Fruit fly (Drosophila melanogaster) whole organism, embryonic: ENCODE results near the gene CG13001.

Experiments
- Blimp-1 ChIP-seq: fragments of 200-800 bp; sonication (Bioruptor generic); optimal IDR thresholded peaks from 3 replicates; lab custom pipeline; 2018; ENCODE audit warnings: missing biosample characterization, missing genetic modification characterization, mild to moderate bottlenecking, moderate library complexity, missing genetic modification reagents
- CG10959 ChIP-seq: fragments of 200-800 bp; sonication (Bioruptor generic); IDR thresholded peaks from 2 replicates; pipeline ENCODE4 v1.3.6; 2022; ENCODE audit warnings: missing biosample characterization, missing genetic modification characterization
- CG11398 ChIP-seq: fragments of 200-800 bp; sonication (Bioruptor generic); optimal IDR thresholded peaks from 2 replicates; lab custom pipeline; 2016; ENCODE audit warnings: missing biosample characterization, missing genetic modification characterization
- CG11456 ChIP-seq: fragments of 200-800 bp; sonication (Bioruptor generic); IDR thresholded peaks from 3 replicates; pipeline ENCODE4 v1.3.6; 2022; ENCODE audit warnings: missing biosample characterization, missing genetic modification characterization
- CG13894 ChIP-seq: fragments of 200-800 bp; sonication (Bioruptor generic); optimal IDR thresholded peaks from 3 replicates; lab custom pipeline; 2018; ENCODE audit warnings: missing biosample characterization, mild to moderate bottlenecking, missing genetic modification characterization, moderate library complexity
- CG14014 ChIP-seq: fragments of 200-800 bp; sonication (Bioruptor generic); IDR thresholded peaks from 2 replicates; pipeline ENCODE4 v1.3.6; 2022; ENCODE audit warnings: missing biosample characterization, missing genetic modification characterization
- CG14860 ChIP-seq: fragments of 200-800 bp; sonication (Bioruptor generic); IDR thresholded peaks from 3 replicates; pipeline ENCODE4 v1.3.6; 2022; ENCODE audit warnings: missing biosample characterization, missing genetic modification characterization; ENCODE audit not compliant: partially characterized antibody
- CG15269 ChIP-seq: fragments of 200-800 bp; sonication (Bioruptor generic); optimal IDR thresholded peaks from 2 replicates; lab custom pipeline; 2018; ENCODE audit warnings: missing biosample characterization, mild to moderate bottlenecking, missing genetic modification characterization, moderate library complexity
- CG16779 ChIP-seq: fragments of 200-800 bp; sonication (Bioruptor generic); IDR thresholded peaks from 2 replicates; pipeline ENCODE4 v1.3.6; 2022; ENCODE audit warnings: missing biosample characterization, missing genetic modification characterization
- CG1832 ChIP-seq: fragments of 200-800 bp; sonication (Bioruptor generic); optimal IDR thresholded peaks from 2 replicates; lab custom pipeline; 2017; ENCODE audit warnings: missing biosample characterization, mild to moderate bottlenecking, missing genetic modification characterization, inconsistent platforms
- CG2202 ChIP-seq: fragments of 200-800 bp; sonication (Bioruptor generic); optimal IDR thresholded peaks from 2 replicates; lab custom pipeline; 2018; ENCODE audit warnings: missing biosample characterization, mild to moderate bottlenecking, missing genetic modification characterization
- CG30403 ChIP-seq: fragments of 200-800 bp; sonication (Bioruptor generic); optimal IDR thresholded peaks from 3 replicates; lab custom pipeline; 2016; ENCODE audit warnings: missing biosample characterization, missing genetic modification characterization
- CG3995 ChIP-seq: fragments of 200-800 bp; sonication (Bioruptor generic); optimal IDR thresholded peaks from 3 replicates; lab custom pipeline; 2016; ENCODE audit warnings: missing biosample characterization, missing genetic modification characterization
- CG6689 ChIP-seq: fragments of 200-800 bp; sonication (Bioruptor generic); IDR thresholded peaks from 2 replicates; pipeline ENCODE4 v1.3.6; 2022; ENCODE audit warnings: missing biosample characterization, missing genetic modification characterization
- CG8359 ChIP-seq: fragments of 200-800 bp; sonication (Bioruptor generic); optimal IDR thresholded peaks from 2 replicates; lab custom pipeline; 2017; ENCODE audit warnings: missing biosample characterization, mild to moderate bottlenecking, missing genetic modification characterization, borderline replicate concordance
- CG8944 ChIP-seq: fragments of 200-800 bp; sonication (Bioruptor generic); optimal IDR thresholded peaks from 3 replicates; lab custom pipeline; 2016; ENCODE audit warnings: missing biosample characterization, missing genetic modification characterization
- CG9876 ChIP-seq: fragments of 200-800 bp; sonication (Bioruptor generic); optimal IDR thresholded peaks from 2 replicates; lab custom pipeline; 2016; ENCODE audit warnings: missing biosample characterization, missing genetic modification characterization
- CG9932 ChIP-seq: fragments of 200-800 bp; sonication (Bioruptor generic); IDR thresholded peaks from 2 replicates; pipeline ENCODE4 v1.3.6; 2022; ENCODE audit warnings: missing biosample characterization, missing genetic modification characterization
- Camta ChIP-seq: fragments of 200-800 bp; sonication (Bioruptor generic); optimal IDR thresholded peaks from 2 replicates; lab custom pipeline; 2016; ENCODE audit warnings: missing biosample characterization, missing genetic modification characterization
- CoRest ChIP-seq: fragments of 200-800 bp; sonication (Bioruptor generic); optimal IDR thresholded peaks from 3 replicates; lab custom pipeline; 2018; ENCODE audit warnings: missing biosample characterization, mild to moderate bottlenecking, missing genetic modification characterization, moderate library complexity
- D ChIP-seq, 2 experiments: fragments of 200-800 bp in 1 of 2; fragments of >200 bp in 1 of 2; sonication (Bioruptor generic) in 1 of 2; optimal IDR thresholded peaks; 2 replicates in 1 of 2; 3 replicates in 1 of 2; lab custom pipeline; 2017; ENCODE audit warnings: mild to moderate bottlenecking in 1 of 2, missing biosample characterization in 1 of 2, missing genetic modification characterization in 1 of 2, missing genetic modification reagents in 1 of 2
- Drgx ChIP-seq: fragments of 200-800 bp; sonication (Bioruptor generic); IDR thresholded peaks from 2 replicates; pipeline ENCODE4 v1.3.6; 2022; ENCODE audit warnings: missing biosample characterization, missing genetic modification characterization
- ERR ChIP-seq: fragments of 200-800 bp; sonication (Bioruptor generic); optimal IDR thresholded peaks from 2 replicates; lab custom pipeline; 2016; ENCODE audit warnings: missing biosample characterization, missing genetic modification characterization
- Fer1 ChIP-seq: fragments of 200-800 bp; sonication (Bioruptor generic); optimal IDR thresholded peaks from 2 replicates; lab custom pipeline; 2017; ENCODE audit warnings: missing biosample characterization, mild to moderate bottlenecking, missing genetic modification characterization
- NfI ChIP-seq: fragments of 200-800 bp; sonication (Bioruptor generic); optimal IDR thresholded peaks from 3 replicates; lab custom pipeline; 2018; ENCODE audit warnings: missing biosample characterization, mild to moderate bottlenecking, missing genetic modification characterization, moderate library complexity
- Opbp ChIP-seq: fragments of 200-800 bp; sonication (Bioruptor generic); IDR thresholded peaks from 3 replicates; pipeline ENCODE4 v1.3.6; 2022; ENCODE audit warnings: missing biosample characterization, missing genetic modification characterization; ENCODE audit not compliant: partially characterized antibody
- Ravus ChIP-seq: fragments of 200-800 bp; sonication (Bioruptor generic); IDR thresholded peaks from 2 replicates; pipeline ENCODE4 v1.3.6; 2022; ENCODE audit warnings: missing biosample characterization, missing genetic modification characterization
- Rfx ChIP-seq: fragments of 200-800 bp; sonication (Bioruptor generic); IDR thresholded peaks from 2 replicates; pipeline ENCODE4 v1.3.6; 2022; ENCODE audit warnings: missing biosample characterization, missing genetic modification characterization
- ac ChIP-seq: fragments of 200-800 bp; sonication (Bioruptor generic); optimal IDR thresholded peaks from 3 replicates; lab custom pipeline; 2017; ENCODE audit warnings: missing biosample characterization, mild to moderate bottlenecking, missing genetic modification characterization
- ara ChIP-seq: fragments of 200-800 bp; sonication (Bioruptor generic); IDR thresholded peaks from 2 replicates; pipeline ENCODE4 v1.3.6; 2022; ENCODE audit warnings: missing biosample characterization, missing genetic modification characterization
- ase ChIP-seq: fragments of 200-800 bp; sonication (Bioruptor generic); IDR thresholded peaks from 3 replicates; pipeline ENCODE4 v1.3.6; 2022; ENCODE audit warnings: missing biosample characterization, missing genetic modification characterization
- az2 ChIP-seq: fragments of 200-800 bp; sonication (Bioruptor generic); optimal IDR thresholded peaks from 3 replicates; lab custom pipeline; 2016; ENCODE audit warnings: missing biosample characterization, missing genetic modification characterization
- bigmax ChIP-seq: fragments of 200-800 bp; sonication (Bioruptor generic); optimal IDR thresholded peaks from 2 replicates; lab custom pipeline; 2018; ENCODE audit warnings: missing biosample characterization, mild to moderate bottlenecking, missing genetic modification characterization
- crp ChIP-seq, 2 experiments: fragments of 200-800 bp; sonication (Bioruptor generic); optimal IDR thresholded peaks; 2 replicates in 1 of 2; 3 replicates in 1 of 2; lab custom pipeline; 2017; ENCODE audit warnings: missing biosample characterization in 2 of 2, missing genetic modification characterization in 2 of 2, mild to moderate bottlenecking in 1 of 2, moderate library complexity in 1 of 2
- dan ChIP-seq: fragments of 200-800 bp; sonication (Bioruptor generic); IDR thresholded peaks from 2 replicates; pipeline ENCODE4 v1.3.6; 2022; ENCODE audit warnings: missing biosample characterization, missing genetic modification characterization
- danr ChIP-seq: fragments of 200-800 bp; sonication (Bioruptor generic); IDR thresholded peaks from 2 replicates; pipeline ENCODE4 v1.3.6; 2022; ENCODE audit warnings: missing biosample characterization, missing genetic modification characterization
- hbn ChIP-seq: fragments of 200-800 bp; sonication (Bioruptor generic); IDR thresholded peaks from 2 replicates; pipeline ENCODE4 v1.3.6; 2022; ENCODE audit warnings: missing biosample characterization, missing genetic modification characterization; ENCODE audit not compliant: partially characterized antibody
- ind ChIP-seq: fragments of 200-800 bp; sonication (Bioruptor generic); optimal IDR thresholded peaks from 3 replicates; lab custom pipeline; 2016; ENCODE audit warnings: missing biosample characterization, missing genetic modification characterization
- ken ChIP-seq: fragments of 200-800 bp; sonication (Bioruptor generic); IDR thresholded peaks from 3 replicates; pipeline ENCODE4 v1.3.6; 2022; ENCODE audit warnings: missing biosample characterization, missing genetic modification characterization
- pum ChIP-seq: fragments of 200-800 bp; sonication (Bioruptor generic); optimal IDR thresholded peaks from 2 replicates; lab custom pipeline; 2016; ENCODE audit warnings: missing biosample characterization, missing genetic modification characterization
- ranshi ChIP-seq: fragments of 200-800 bp; sonication (Bioruptor generic); IDR thresholded peaks from 2 replicates; pipeline ENCODE4 v1.3.6; 2022; ENCODE audit warnings: missing biosample characterization, missing genetic modification characterization
- row ChIP-seq: fragments of 200-800 bp; sonication (Bioruptor generic); IDR thresholded peaks from 3 replicates; pipeline ENCODE4 v1.3.6; 2022; ENCODE audit warnings: missing biosample characterization, missing genetic modification characterization
- sens ChIP-seq: fragments of 200-800 bp; sonication (Bioruptor generic); peaks from one replicate; lab custom pipeline; 2016; ENCODE audit warnings: missing biosample characterization, missing genetic modification characterization
- sens-2 ChIP-seq: fragments of 200-800 bp; sonication (Bioruptor generic); IDR thresholded peaks from 2 replicates; pipeline ENCODE4 v1.3.6; 2022; ENCODE audit warnings: missing biosample characterization, missing genetic modification characterization
- sob ChIP-seq: fragments of 200-800 bp; sonication (Bioruptor generic); IDR thresholded peaks from 2 replicates; pipeline ENCODE4 v1.3.6; 2022; ENCODE audit warnings: missing biosample characterization, missing genetic modification characterization
- tll ChIP-seq, 2 experiments: fragments of 200-800 bp in 1 of 2; fragments of >200 bp in 1 of 2; sonication (Bioruptor generic) in 1 of 2; optimal IDR thresholded peaks; 2 replicates each; lab custom pipeline; 2017 to 2019; ENCODE audit warnings: missing biosample characterization in 2 of 2, missing genetic modification characterization in 2 of 2, mild to moderate bottlenecking in 1 of 2, moderate library complexity in 1 of 2
- twi ChIP-seq: fragments of 200-800 bp; optimal IDR thresholded peaks from 2 replicates; lab custom pipeline; 2019; ENCODE audit warnings: missing biosample characterization, mild to moderate bottlenecking, missing genetic modification characterization, moderate library complexity
- usp ChIP-seq: fragments of >200 bp; optimal IDR thresholded peaks from 2 replicates; lab custom pipeline; 2017; ENCODE audit warnings: missing biosample characterization, missing genetic modification characterization
- wek ChIP-seq: fragments of 200-800 bp; sonication (Bioruptor generic); optimal IDR thresholded peaks from 3 replicates; lab custom pipeline; 2018; ENCODE audit warnings: missing biosample characterization, mild to moderate bottlenecking, missing genetic modification characterization, moderate library complexity
- zf30C ChIP-seq: fragments of 200-800 bp; sonication (Bioruptor generic); optimal IDR thresholded peaks from 3 replicates; lab custom pipeline; 2018; ENCODE audit warnings: missing biosample characterization, mild to moderate bottlenecking, missing genetic modification characterization
- zfh1 ChIP-seq: fragments of 200-800 bp; sonication (Bioruptor generic); IDR thresholded peaks from 3 replicates; pipeline ENCODE4 v1.3.6; 2022; ENCODE audit warnings: missing biosample characterization, missing genetic modification characterization

The CG13001 gene

dm6 chrX:16966532-16966931, 23.9 kb upstream of the CG13001 start:
- TF ChIP-seq D (optimal IDR thresholded peaks at IDR 0.05; lab: Kevin White, UChicago) = no peak
- TF ChIP-seq D (GFP tag; optimal IDR thresholded peaks at IDR 0.05; lab: Kevin White, UChicago) = no peak
- no peak for TF ChIP-seq Ravus (GFP tag; lab: Robert Waterston, UW)
- 0 out of 2 replicates have a peak, but pooled peaks have one; percentile 6 for TF ChIP-seq CG14014 (GFP tag; lab: Robert Waterston, UW)
- TF ChIP-seq sens (GFP tag; lab: Kevin White, UChicago) = peak; percentile 66
- peak; percentile 42; the same call in 1 of the 2 replicates for TF ChIP-seq Rfx (GFP tag; lab: Robert Waterston, UW)
- 0 out of 2 replicates have a peak, but pooled peaks have one; percentile 13 for TF ChIP-seq sob
- no peak for TF ChIP-seq CG8359 (GFP tag; lab: Kevin White, UChicago)
- TF ChIP-seq bigmax (GFP tag; lab: Kevin White, UChicago) = no peak
- peak; percentile 10 for TF ChIP-seq CG8944 (GFP tag; lab: Kevin White, UChicago)
- no peak for TF ChIP-seq Fer1
- no peak for TF ChIP-seq sens-2 (GFP tag; lab: Robert Waterston, UW)
- no peak for TF ChIP-seq CG1832 (GFP tag; lab: Kevin White, UChicago)
- TF ChIP-seq Camta (GFP tag; lab: Kevin White, UChicago) = peak; percentile 10
- TF ChIP-seq pum (GFP tag; lab: Kevin White, UChicago) = no peak
- no peak for TF ChIP-seq CG16779 (GFP tag; lab: Robert Waterston, UW)
- no peak for TF ChIP-seq CG11398 (GFP tag; lab: Kevin White, UChicago)
- TF ChIP-seq ken (GFP tag; lab: Robert Waterston, UW) = no peak
- peak; percentile 25; the same call in 1 of the 2 replicates for TF ChIP-seq CG9932 (GFP tag; lab: Robert Waterston, UW)
- TF ChIP-seq tll (GFP tag; optimal IDR thresholded peaks at IDR 0.05; lab: Kevin White, UChicago) = no peak
- TF ChIP-seq Drgx (GFP tag; lab: Robert Waterston, UW) = peak; percentile 82
- TF ChIP-seq Opbp (GFP tag; lab: Robert Waterston, UW) = no peak
- TF ChIP-seq CG6689 (GFP tag; lab: Robert Waterston, UW) = 0 out of 2 replicates have a peak, but pooled peaks have one; percentile 10
- peak; percentile 25; the same call in 1 of the 2 replicates for TF ChIP-seq ara (GFP tag; lab: Robert Waterston, UW)
- peak; percentile 55 for TF ChIP-seq zf30C (GFP tag; lab: Kevin White, UChicago)
- no peak for TF ChIP-seq CG9876 (GFP tag; lab: Kevin White, UChicago)
- no peak for TF ChIP-seq ranshi
- TF ChIP-seq dan (GFP tag; lab: Robert Waterston, UW) = no peak
- no peak for TF ChIP-seq CG10959 (GFP tag; lab: Robert Waterston, UW)
- no peak for TF ChIP-seq hbn
- TF ChIP-seq ase = 0 out of 3 replicates have a peak, but pooled peaks have one; percentile 8
- no peak for TF ChIP-seq ERR (GFP tag; lab: Kevin White, UChicago)
- no peak for TF ChIP-seq danr
- no peak for TF ChIP-seq CoRest (tag; lab: Kevin White, UChicago)
- TF ChIP-seq CG11456 = no peak
- TF ChIP-seq CG13894 (tag; lab: Kevin White, UChicago) = no peak
- no peak for TF ChIP-seq Blimp-1 (GFP tag; lab: Kevin White, UChicago)
- TF ChIP-seq CG2202 (tag; lab: Kevin White, UChicago) = no peak
- peak; percentile 19 for TF ChIP-seq CG30403
- TF ChIP-seq ac (GFP tag; lab: Kevin White, UChicago) = no peak
- TF ChIP-seq wek (GFP tag; lab: Kevin White, UChicago) = no peak
- no peak for TF ChIP-seq CG14860 (GFP tag; lab: Robert Waterston, UW)
- TF ChIP-seq zfh1 (GFP tag; lab: Robert Waterston, UW) = 0 out of 3 replicates have a peak, but pooled peaks have one; percentile 22
- no peak for TF ChIP-seq CG3995 (GFP tag; lab: Kevin White, UChicago)
- TF ChIP-seq az2 (GFP tag; lab: Kevin White, UChicago) = peak; percentile 3
- TF ChIP-seq twi (tag; lab: Kevin White, UChicago) = no peak
- no peak for TF ChIP-seq usp (GFP tag; lab: Kevin White, UChicago)
- no peak for TF ChIP-seq CG15269 (tag; lab: Kevin White, UChicago)
- TF ChIP-seq ind (GFP tag; lab: Kevin White, UChicago) = peak; percentile 6
- peak; percentile 42; the same call in 2 of the 3 replicates for TF ChIP-seq row (GFP tag; lab: Robert Waterston, UW)
- no peak for TF ChIP-seq crp (GFP tag; optimal IDR thresholded peaks at IDR 0.05; lab: Kevin White, UChicago)
- peak; percentile 2 for TF ChIP-seq NfI (GFP tag; lab: Kevin White, UChicago)
